Worm (Caenorhabditis elegans) whole organism, early embryonic: ENCODE data around the gene gop-1.
A peak's percentile ranks its signal among the peaks of the same experiment; 100 is the strongest.

ENCODE experiments used
- ama-1 ChIP-seq: fragments of 150-350 bp; optimal IDR thresholded peaks from 2 replicates; lab custom pipeline; 2014
- ceh-13 ChIP-seq: fragments of 200-800 bp; sonication (Bioruptor generic); optimal IDR thresholded peaks from 2 replicates; lab custom pipeline; 2018; ENCODE audit warnings: mild to moderate bottlenecking, missing genetic modification characterization, missing compliant biosample characterization
- ets-7 ChIP-seq: sonication (generic microtip); optimal IDR thresholded peaks from 2 replicates; lab custom pipeline; 2016; ENCODE audit warnings: missing genotype, missing genetic modification characterization, missing compliant biosample characterization
- hnd-1 ChIP-seq: sonication (generic microtip); optimal IDR thresholded peaks from 2 replicates; lab custom pipeline; 2016; ENCODE audit warnings: missing genetic modification characterization, missing compliant biosample characterization

- peak; percentile 44 for TF ChIP-seq hnd-1 (tag; lab: Kevin White, UChicago)
- TF ChIP-seq ets-7 (tag; lab: Kevin White, UChicago): no peak
- TF ChIP-seq ceh-13 (GFP tag; lab: Kevin White, UChicago): peak; percentile 9
- TF ChIP-seq ama-1 (lab: Kevin White, UChicago): no peak
Measured at ce11 chrIII:5305725-5306124, 51.5 kb downstream of the gop-1 start.
